Worm (Caenorhabditis elegans) whole organism, late embryonic: ENCODE measurements around the gene C38D4.10.

Experiments used
- C08G9.2 ChIP-seq: sonication (generic microtip); optimal IDR thresholded peaks from 2 replicates; lab custom pipeline; 2016; ENCODE audit warnings: mild to moderate bottlenecking, missing genetic modification characterization, moderate library complexity, missing compliant biosample characterization
- K02D7.2 ChIP-seq: sonication (generic microtip); optimal IDR thresholded peaks from 2 replicates; lab custom pipeline; 2017; ENCODE audit warnings: mild to moderate bottlenecking, missing genetic modification characterization, missing compliant biosample characterization
- K09A11.1 ChIP-seq: sonication (generic microtip); optimal IDR thresholded peaks from 2 replicates; lab custom pipeline; 2017; ENCODE audit warnings: antibody characterized with exemption, mild to moderate bottlenecking, missing genetic modification characterization, missing compliant biosample characterization; ENCODE audit not compliant: insufficient read depth
- Y22D7AL.16 ChIP-seq: sonication (generic microtip); optimal IDR thresholded peaks from 2 replicates; lab custom pipeline; 2016; ENCODE audit warnings: missing genetic modification characterization, missing compliant biosample characterization
- ahr-1 ChIP-seq: sonication (generic microtip); optimal IDR thresholded peaks from 2 replicates; lab custom pipeline; 2016; ENCODE audit warnings: missing genetic modification characterization, missing compliant biosample characterization
- ama-1 ChIP-seq: fragments of 150-350 bp; optimal IDR thresholded peaks from 2 replicates; lab custom pipeline; 2014
- ceh-14 ChIP-seq: sonication (generic microtip); optimal IDR thresholded peaks from 2 replicates; lab custom pipeline; 2016; ENCODE audit warnings: missing genotype, missing genetic modification characterization, missing compliant biosample characterization
- ceh-19 ChIP-seq: fragments of 200-800 bp; sonication (Bioruptor generic); optimal IDR thresholded peaks from 2 replicates; lab custom pipeline; 2018; ENCODE audit warnings: mild to moderate bottlenecking, missing genetic modification characterization, missing compliant biosample characterization
- ceh-22 ChIP-seq: sonication (generic microtip); optimal IDR thresholded peaks from 2 replicates; lab custom pipeline; 2017; ENCODE audit warnings: missing biosample characterization, missing genetic modification characterization
- ceh-24 ChIP-seq: sonication (generic microtip); optimal IDR thresholded peaks from 2 replicates; lab custom pipeline; 2016; ENCODE audit warnings: mild to moderate bottlenecking, missing genetic modification characterization, missing compliant biosample characterization
- ceh-31 ChIP-seq: sonication (generic microtip); optimal IDR thresholded peaks from 2 replicates; lab custom pipeline; 2016; ENCODE audit warnings: missing genetic modification characterization, missing compliant biosample characterization
- ceh-45 ChIP-seq: fragments of 200-800 bp; sonication (Bioruptor generic); IDR thresholded peaks from 2 replicates; pipeline ENCODE4 v1.3.6; 2022; ENCODE audit warnings: missing genetic modification reagents, missing genetic modification characterization, missing compliant biosample characterization
- ceh-48 ChIP-seq: sonication (generic microtip); optimal IDR thresholded peaks from 2 replicates; lab custom pipeline; 2016; ENCODE audit warnings: missing genetic modification characterization, inconsistent platforms, missing compliant biosample characterization
- ceh-6 ChIP-seq: fragments of 200-800 bp; sonication (Bioruptor generic); optimal IDR thresholded peaks from 2 replicates; lab custom pipeline; 2018; ENCODE audit warnings: mild to moderate bottlenecking, missing genetic modification characterization, missing compliant biosample characterization
- che-1 ChIP-seq: sonication (generic microtip); optimal IDR thresholded peaks from 2 replicates; lab custom pipeline; 2016; ENCODE audit warnings: mild to moderate bottlenecking, missing genetic modification characterization, missing compliant biosample characterization
- dmd-4 ChIP-seq: sonication (generic microtip); optimal IDR thresholded peaks from 2 replicates; lab custom pipeline; 2016; ENCODE audit warnings: borderline replicate concordance, missing genetic modification characterization, missing compliant biosample characterization
- elt-4 ChIP-seq: sonication (generic microtip); optimal IDR thresholded peaks from 2 replicates; lab custom pipeline; 2016; ENCODE audit warnings: missing genetic modification characterization, missing compliant biosample characterization
- ets-4 ChIP-seq: sonication (generic microtip); optimal IDR thresholded peaks from 2 replicates; lab custom pipeline; 2016; ENCODE audit warnings: missing genetic modification characterization, missing compliant biosample characterization
- eyg-1 ChIP-seq: sonication (generic microtip); optimal IDR thresholded peaks from 2 replicates; lab custom pipeline; 2016; ENCODE audit warnings: missing genotype, missing genetic modification characterization, missing compliant biosample characterization
- fkh-10 ChIP-seq: fragments of 150-350 bp; optimal IDR thresholded peaks from 2 replicates; lab custom pipeline; 2014; ENCODE audit warnings: missing biosample characterization, missing genetic modification reagents, missing genetic modification characterization
- hlh-13 ChIP-seq: fragments of 200-800 bp; sonication (Bioruptor generic); optimal IDR thresholded peaks from 2 replicates; lab custom pipeline; 2018; ENCODE audit warnings: mild to moderate bottlenecking, missing genetic modification characterization, missing compliant biosample characterization
- hlh-15 ChIP-seq: sonication (generic microtip); optimal IDR thresholded peaks from 2 replicates; lab custom pipeline; 2016; ENCODE audit warnings: missing genetic modification characterization, missing compliant biosample characterization
- hlh-6 ChIP-seq: sonication (generic microtip); optimal IDR thresholded peaks from 2 replicates; lab custom pipeline; 2016; ENCODE audit warnings: missing genotype, missing genetic modification characterization, missing compliant biosample characterization
- lim-6 ChIP-seq: sonication (generic microtip); optimal IDR thresholded peaks from 2 replicates; lab custom pipeline; 2016; ENCODE audit warnings: missing genetic modification characterization, missing compliant biosample characterization
- mec-3 ChIP-seq: sonication (generic microtip); optimal IDR thresholded peaks from 2 replicates; lab custom pipeline; 2016; ENCODE audit warnings: borderline replicate concordance, missing genetic modification characterization, missing compliant biosample characterization
- nfya-1 ChIP-seq: sonication (generic microtip); optimal IDR thresholded peaks from 2 replicates; lab custom pipeline; 2017; ENCODE audit warnings: missing genetic modification characterization, mild to moderate bottlenecking, missing compliant biosample characterization, antibody characterized with exemption, moderate library complexity
- odd-2 ChIP-seq: sonication (generic microtip); optimal IDR thresholded peaks from 2 replicates; lab custom pipeline; 2017; ENCODE audit warnings: antibody characterized with exemption, mild to moderate bottlenecking, missing genetic modification characterization, missing compliant biosample characterization
- pag-3 ChIP-seq: sonication (generic microtip); optimal IDR thresholded peaks from 2 replicates; lab custom pipeline; 2016; ENCODE audit warnings: missing compliant biosample characterization, missing genetic modification characterization, borderline replicate concordance
- pat-9 ChIP-seq: fragments of 200-800 bp; sonication (Bioruptor generic); optimal IDR thresholded peaks from 2 replicates; lab custom pipeline; 2018; ENCODE audit warnings: mild to moderate bottlenecking, missing genetic modification characterization, moderate library complexity, missing compliant biosample characterization
- pax-1 ChIP-seq: fragments of 150-350 bp; optimal IDR thresholded peaks from 2 replicates; lab custom pipeline; 2014; ENCODE audit warnings: missing biosample characterization, missing genetic modification characterization
- pha-2 ChIP-seq: sonication (generic microtip); optimal IDR thresholded peaks from 2 replicates; lab custom pipeline; 2017; ENCODE audit warnings: mild to moderate bottlenecking, missing genetic modification characterization, missing compliant biosample characterization
- pha-4 ChIP-seq: fragments of 150-350 bp; optimal IDR thresholded peaks from 2 replicates; lab custom pipeline; 2018; ENCODE audit warnings: missing biosample characterization, missing genetic modification reagents, missing genetic modification characterization
- pqm-1 ChIP-seq: sonication (generic microtip); optimal IDR thresholded peaks from 2 replicates; lab custom pipeline; 2016; ENCODE audit warnings: missing genetic modification characterization, missing compliant biosample characterization
- ttx-3 ChIP-seq: sonication (generic microtip); optimal IDR thresholded peaks from 2 replicates; lab custom pipeline; 2016; ENCODE audit warnings: missing genetic modification reagents, missing genetic modification characterization, missing compliant biosample characterization
- unc-3 ChIP-seq, 2 experiments: fragments of 200-800 bp in 1 of 2; sonication (Bioruptor generic) in 1 of 2; sonication (generic microtip) in 1 of 2; conservative IDR thresholded peaks in 1 of 2; optimal IDR thresholded peaks in 1 of 2; 2 replicates each; pipeline versions ENCODE4 v1.3.6 to Lab custom; 2016 to 2022; ENCODE audit warnings: missing compliant biosample characterization in 2 of 2, missing genetic modification characterization in 2 of 2, missing genetic modification reagents in 1 of 2
- unc-42 ChIP-seq: sonication (generic microtip); optimal IDR thresholded peaks from 2 replicates; lab custom pipeline; 2016; ENCODE audit warnings: missing genotype, missing genetic modification characterization, missing compliant biosample characterization
- zip-5 ChIP-seq: sonication (generic microtip); optimal IDR thresholded peaks from 2 replicates; lab custom pipeline; 2016; ENCODE audit warnings: missing genetic modification characterization, missing compliant biosample characterization
- ztf-16 ChIP-seq: sonication (generic microtip); optimal IDR thresholded peaks from 2 replicates; lab custom pipeline; 2017; ENCODE audit warnings: missing genetic modification characterization, missing compliant biosample characterization

The C38D4.10 gene

DNA sequence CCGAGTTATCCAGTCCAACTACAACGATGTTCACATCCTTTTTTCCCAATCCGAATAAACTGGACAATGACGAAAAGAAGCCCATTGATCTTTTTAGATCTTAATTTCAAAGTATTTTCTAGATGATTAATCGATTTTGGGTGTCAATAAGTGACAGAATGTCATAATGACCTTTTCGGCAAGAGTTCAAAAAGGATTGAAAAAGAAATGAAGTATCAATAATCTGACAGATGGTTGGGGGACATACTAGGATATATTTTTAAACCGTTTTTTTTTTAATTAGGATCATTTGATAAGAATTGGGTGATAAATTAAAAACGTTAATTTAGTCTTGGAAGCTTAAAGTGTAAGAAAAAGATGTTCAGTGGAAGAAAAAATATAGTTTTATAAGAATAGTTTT lies 32.4 kb downstream of the C38D4.10 start, which contains the start of gene arl-6:
Gene arl-6, minus strand, starts transcription at position 101 of the 400 bp plus-strand sequence.
- TF ChIP-seq C08G9.2 (tag; lab: Kevin White, UChicago), result no peak
- no peak for TF ChIP-seq K02D7.2 (tag; lab: Kevin White, UChicago)
- no peak for TF ChIP-seq elt-4 (tag; lab: Kevin White, UChicago)
- no peak for TF ChIP-seq pha-2 (tag; lab: Kevin White, UChicago)
- no peak for TF ChIP-seq unc-42 (tag; lab: Kevin White, UChicago)
- no peak for TF ChIP-seq ceh-45
- no peak for TF ChIP-seq fkh-10
- TF ChIP-seq ceh-19 (GFP tag; lab: Kevin White, UChicago), result no peak
- no peak for TF ChIP-seq unc-3 (GFP tag; conservative IDR thresholded peaks at IDR 0.05; lab: Robert Waterston, UW)
- no peak for TF ChIP-seq unc-3 (tag; optimal IDR thresholded peaks at IDR 0.05; lab: Kevin White, UChicago)
- TF ChIP-seq che-1 (tag; lab: Kevin White, UChicago), result no peak
- no peak for TF ChIP-seq eyg-1
- no peak for TF ChIP-seq pat-9
- TF ChIP-seq lim-6 (tag; lab: Kevin White, UChicago), result no peak
- TF ChIP-seq pag-3 (tag; lab: Kevin White, UChicago), result no peak
- TF ChIP-seq ttx-3 (tag; lab: Kevin White, UChicago), result no peak
- no peak for TF ChIP-seq hlh-15 (tag; lab: Kevin White, UChicago)
- TF ChIP-seq ceh-22, result no peak
- no peak for TF ChIP-seq zip-5 (tag; lab: Kevin White, UChicago)

DNA sequence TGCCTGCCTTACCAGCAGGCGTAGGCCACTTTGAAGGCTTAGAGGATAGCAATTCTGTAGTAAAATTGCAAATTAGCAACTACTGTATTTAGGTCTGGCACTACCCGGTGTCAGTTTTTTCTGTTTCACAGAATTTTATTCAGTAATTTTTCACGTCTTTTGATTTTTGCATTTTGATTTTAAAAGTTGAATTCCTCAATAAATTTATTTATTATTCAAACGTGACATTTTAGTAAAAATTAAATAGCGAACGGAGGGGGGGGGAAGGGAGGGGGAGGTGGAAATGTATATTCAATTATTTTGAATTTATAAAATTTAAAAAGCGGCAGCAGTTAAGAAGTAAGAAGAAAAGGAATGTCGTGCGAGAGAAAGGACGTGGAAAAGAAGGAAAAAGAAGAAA lies 34.9 kb downstream of the C38D4.10 start, which contains the start of gene F26A1.4:
Gene F26A1.4, plus strand, starts transcription at position 301 of the 400 bp plus-strand sequence.
- TF ChIP-seq pax-1 (no peak), pqm-1 (tag; lab: Kevin White, UChicago) (no peak), mec-3 (tag; lab: Kevin White, UChicago) (no peak), nfya-1 (no peak), ceh-24 (tag; lab: Kevin White, UChicago) (no peak), odd-2 (no peak), ceh-14 (no peak)

DNA sequence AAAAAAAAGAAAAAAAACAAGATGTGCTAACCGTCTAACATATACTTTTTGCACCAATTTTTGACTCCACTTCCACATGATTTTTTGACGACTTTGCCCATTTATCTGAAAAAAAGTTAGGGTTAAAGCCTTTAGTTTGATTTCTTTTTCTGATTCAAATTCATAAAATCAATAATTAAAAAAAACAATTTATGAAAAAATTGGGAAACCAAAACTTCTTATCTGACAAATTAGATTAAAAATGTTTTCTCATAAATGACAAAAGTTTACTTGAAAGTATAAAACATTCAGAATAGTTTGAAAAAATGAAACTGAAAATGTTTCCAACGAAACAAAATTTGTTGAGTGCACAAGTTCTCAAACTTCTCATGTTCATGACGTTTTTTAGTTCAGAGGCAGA lies 37.5 kb downstream of the C38D4.10 start, which contains the start of gene F26A1.7:
Gene F26A1.7, minus strand, starts transcription at position 101 of the 400 bp plus-strand sequence.
- TF ChIP-seq Y22D7AL.16 (tag; lab: Kevin White, UChicago) (no peak), ceh-48 (tag; lab: Kevin White, UChicago) (no peak), dmd-4 (tag; lab: Kevin White, UChicago) (no peak), eyg-1 (no peak), ama-1 (lab: Kevin White, UChicago) (no peak), hlh-6 (tag; lab: Kevin White, UChicago) (no peak), ahr-1 (no peak), lim-6 (tag; lab: Kevin White, UChicago) (no peak), hlh-13 (no peak), C08G9.2 (tag; lab: Kevin White, UChicago) (no peak), ets-4 (tag; lab: Kevin White, UChicago) (no peak)

DNA sequence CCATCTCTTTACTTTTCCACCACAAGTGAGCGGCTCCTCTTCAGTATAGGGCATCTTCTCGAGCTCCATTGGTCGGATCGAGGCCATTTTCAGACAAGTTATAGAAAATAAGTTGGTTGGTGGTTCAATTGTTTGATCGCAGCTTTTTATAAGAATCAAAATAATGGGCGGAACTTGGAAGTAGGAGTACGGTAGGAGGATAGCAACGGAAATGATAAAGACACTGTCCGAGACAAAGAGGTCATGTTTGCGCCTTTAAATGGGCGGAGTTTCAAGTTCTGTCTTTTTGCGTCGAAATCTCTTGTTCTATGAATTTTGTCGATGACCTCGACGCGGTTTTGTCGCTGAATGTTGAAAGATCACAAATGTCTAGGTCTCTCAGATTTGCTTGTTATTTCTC lies 39.8 kb downstream of the C38D4.10 start, which contains the start of gene F26A1.8:
Gene F26A1.8, minus strand, starts transcription at position 101 of the 400 bp plus-strand sequence.
- TF ChIP-seq ztf-16 (no peak), C08G9.2 (tag; lab: Kevin White, UChicago) (no peak), ceh-31 (tag; lab: Kevin White, UChicago) (no peak), Y22D7AL.16 (tag; lab: Kevin White, UChicago) (no peak), pha-4 (no peak), K09A11.1 (tag; lab: Kevin White, UChicago) (no peak), ceh-45 (no peak), ceh-6 (GFP tag; lab: Kevin White, UChicago) (no peak), pha-2 (tag; lab: Kevin White, UChicago) (no peak), hlh-6 (tag; lab: Kevin White, UChicago) (no peak)
